Worm (Caenorhabditis elegans): ENCODE data around the gene prcc-1.

- TF ChIP-seq snpc-4 (GFP tag; optimal IDR thresholded peaks at IDR 0.05) (no peak), snpc-4 (tag; optimal IDR thresholded peaks at IDR 0.05) (no peak), unc-62 (GFP tag; optimal IDR thresholded peaks at IDR 0.05) (no peak), K12H6.12 (tag; optimal IDR thresholded peaks at IDR 0.05) (no peak), mxl-1 (tag; optimal IDR thresholded peaks at IDR 0.05) (no peak), F49E8.2 (tag; optimal IDR thresholded peaks at IDR 0.05; ENCODE audit: insufficient read depth) (no peak), B0336.3 (GFP tag; IDR thresholded peaks at IDR 0.05) (no peak), dpl-1 (GFP tag; optimal IDR thresholded peaks at IDR 0.05) (no peak)
Measured at ce11 chrIV:13052568-13052967, 41.0 kb downstream of the prcc-1 start, which contains the start of gene F49E11.7.
